Worm (Caenorhabditis elegans) whole organism, L3 larva: ENCODE measurements around the gene fkh-5.

Experiments
- R02D3.7 ChIP-seq: fragments of 150-350 bp; optimal IDR thresholded peaks from 2 replicates; lab custom pipeline; 2014; ENCODE audit warnings: missing biosample characterization, missing genetic modification characterization
- ZK546.5 ChIP-seq: sonication (generic microtip); optimal IDR thresholded peaks from 2 replicates; lab custom pipeline; 2017; ENCODE audit warnings: missing biosample characterization, missing genetic modification characterization
- aly-2 ChIP-seq: fragments of 150-350 bp; optimal IDR thresholded peaks from 2 replicates; lab custom pipeline; 2014; ENCODE audit warnings: missing biosample characterization, missing genetic modification characterization
- ceh-16 ChIP-seq: sonication (generic microtip); optimal IDR thresholded peaks from 2 replicates; lab custom pipeline; 2017; ENCODE audit warnings: missing biosample characterization, missing genetic modification characterization
- ceh-28 ChIP-seq: fragments of 150-350 bp; optimal IDR thresholded peaks from 2 replicates; lab custom pipeline; 2014; ENCODE audit warnings: missing biosample characterization, missing genetic modification reagents, missing genetic modification characterization
- ceh-82 ChIP-seq: fragments of 150-350 bp; optimal IDR thresholded peaks from 2 replicates; lab custom pipeline; 2014; ENCODE audit warnings: missing biosample characterization, missing genetic modification characterization
- ceh-9 ChIP-seq: sonication (generic microtip); optimal IDR thresholded peaks from 2 replicates; lab custom pipeline; 2018; ENCODE audit warnings: missing biosample characterization, missing genetic modification characterization
- daf-12 ChIP-seq: fragments of 150-350 bp; optimal IDR thresholded peaks from 2 replicates; lab custom pipeline; 2014; ENCODE audit warnings: missing biosample characterization, missing genetic modification reagents, missing genetic modification characterization
- egl-27 ChIP-seq: sonication (generic microtip); optimal IDR thresholded peaks from 4 replicates; lab custom pipeline; 2017; ENCODE audit warnings: missing biosample characterization, missing genetic modification reagents, missing genetic modification characterization
- elt-2 ChIP-seq: sonication (generic microtip); optimal IDR thresholded peaks from 2 replicates; lab custom pipeline; 2016; ENCODE audit warnings: missing genetic modification reagents, mild to moderate bottlenecking, missing genetic modification characterization, missing compliant biosample characterization
- elt-3 ChIP-seq, 3 experiments: fragments of 150-350 bp in 1 of 3; sonication (generic microtip) in 2 of 3; optimal IDR thresholded peaks; 2 replicates in 2 of 3; 4 replicates in 1 of 3; lab custom pipeline; 2014 to 2017; ENCODE audit warnings: missing biosample characterization in 3 of 3, missing genetic modification characterization in 3 of 3
- eor-1 ChIP-seq, 2 experiments: fragments of 150-350 bp; optimal IDR thresholded peaks; 2 replicates each; lab custom pipeline; 2014 to 2018; ENCODE audit warnings: missing biosample characterization in 2 of 2, missing genetic modification characterization in 2 of 2
- fkh-10 ChIP-seq: sonication (generic microtip); optimal IDR thresholded peaks from 2 replicates; lab custom pipeline; 2017; ENCODE audit warnings: missing biosample characterization, missing genetic modification reagents, missing genetic modification characterization
- fkh-2 ChIP-seq: fragments of 150-350 bp; optimal IDR thresholded peaks from 2 replicates; lab custom pipeline; 2014; ENCODE audit warnings: missing biosample characterization, missing genetic modification reagents, missing genetic modification characterization
- fos-1 ChIP-seq: fragments of 150-350 bp; optimal IDR thresholded peaks from 2 replicates; lab custom pipeline; 2014; ENCODE audit warnings: missing biosample characterization, missing genetic modification characterization
- hmg-11 ChIP-seq: sonication (generic microtip); optimal IDR thresholded peaks from 2 replicates; lab custom pipeline; 2016; ENCODE audit warnings: missing genetic modification characterization, missing compliant biosample characterization
- lin-15B ChIP-seq: fragments of 150-350 bp; optimal IDR thresholded peaks from 2 replicates; lab custom pipeline; 2014; ENCODE audit warnings: missing biosample characterization, missing genetic modification characterization
- lsy-12 ChIP-seq: sonication (generic microtip); optimal IDR thresholded peaks from 2 replicates; lab custom pipeline; 2016; ENCODE audit warnings: mild to moderate bottlenecking, missing genetic modification characterization, missing compliant biosample characterization
- mdl-1 ChIP-seq: fragments of 150-350 bp; optimal IDR thresholded peaks from 2 replicates; lab custom pipeline; 2014; ENCODE audit warnings: missing biosample characterization, missing genetic modification characterization
- mml-1 ChIP-seq: fragments of 150-350 bp; sonication (generic microtip); optimal IDR thresholded peaks from 3 replicates; lab custom pipeline; 2014; ENCODE audit warnings: missing biosample characterization, missing genetic modification characterization
- nhr-12 ChIP-seq: fragments of 150-350 bp; optimal IDR thresholded peaks from 2 replicates; lab custom pipeline; 2014; ENCODE audit warnings: missing biosample characterization, missing genetic modification characterization
- nhr-237 ChIP-seq: fragments of 150-350 bp; optimal IDR thresholded peaks from 2 replicates; lab custom pipeline; 2014; ENCODE audit warnings: missing biosample characterization, missing genetic modification characterization
- nhr-28 ChIP-seq: fragments of 150-350 bp; optimal IDR thresholded peaks from 2 replicates; lab custom pipeline; 2014; ENCODE audit warnings: missing biosample characterization, missing genetic modification characterization
- nhr-67 ChIP-seq: fragments of 150-350 bp; optimal IDR thresholded peaks from 2 replicates; lab custom pipeline; 2014; ENCODE audit warnings: missing biosample characterization, missing genetic modification characterization
- nhr-76 ChIP-seq: fragments of 150-350 bp; sonication (generic microtip); optimal IDR thresholded peaks from 5 replicates; lab custom pipeline; 2014; ENCODE audit warnings: missing biosample characterization, missing genetic modification characterization
- nhr-77 ChIP-seq: fragments of 150-350 bp; optimal IDR thresholded peaks from 2 replicates; lab custom pipeline; 2014; ENCODE audit warnings: missing biosample characterization, missing genetic modification characterization
- pqm-1 ChIP-seq: fragments of 150-350 bp; optimal IDR thresholded peaks from 2 replicates; lab custom pipeline; 2017; ENCODE audit warnings: missing biosample characterization, missing genetic modification characterization, inconsistent platforms
- sea-2 ChIP-seq: fragments of 150-350 bp; sonication (generic microtip); optimal IDR thresholded peaks from 4 replicates; lab custom pipeline; 2014; ENCODE audit warnings: missing biosample characterization, missing genetic modification reagents, missing genetic modification characterization
- tbx-2 ChIP-seq: sonication (generic microtip); optimal IDR thresholded peaks from 2 replicates; lab custom pipeline; 2016; ENCODE audit warnings: mild to moderate bottlenecking, missing genetic modification characterization, missing compliant biosample characterization
- unc-39 ChIP-seq: sonication (generic microtip); optimal IDR thresholded peaks from 4 replicates; lab custom pipeline; 2017; ENCODE audit warnings: missing biosample characterization, missing genetic modification characterization
- unc-62 ChIP-seq: fragments of 150-350 bp; sonication (generic microtip); optimal IDR thresholded peaks from 4 replicates; lab custom pipeline; 2014; ENCODE audit warnings: missing biosample characterization, missing genetic modification reagents, missing genetic modification characterization
- zag-1 ChIP-seq: fragments of 150-350 bp; optimal IDR thresholded peaks from 2 replicates; lab custom pipeline; 2014; ENCODE audit warnings: missing biosample characterization, missing genetic modification characterization
- ztf-11 ChIP-seq: fragments of 150-350 bp; optimal IDR thresholded peaks from 2 replicates; lab custom pipeline; 2014; ENCODE audit warnings: missing biosample characterization, missing genetic modification characterization
- ztf-4 ChIP-seq: fragments of 150-350 bp; optimal IDR thresholded peaks from 2 replicates; lab custom pipeline; 2014; ENCODE audit warnings: missing biosample characterization, missing genetic modification characterization

fkh-5 gene

DNA sequence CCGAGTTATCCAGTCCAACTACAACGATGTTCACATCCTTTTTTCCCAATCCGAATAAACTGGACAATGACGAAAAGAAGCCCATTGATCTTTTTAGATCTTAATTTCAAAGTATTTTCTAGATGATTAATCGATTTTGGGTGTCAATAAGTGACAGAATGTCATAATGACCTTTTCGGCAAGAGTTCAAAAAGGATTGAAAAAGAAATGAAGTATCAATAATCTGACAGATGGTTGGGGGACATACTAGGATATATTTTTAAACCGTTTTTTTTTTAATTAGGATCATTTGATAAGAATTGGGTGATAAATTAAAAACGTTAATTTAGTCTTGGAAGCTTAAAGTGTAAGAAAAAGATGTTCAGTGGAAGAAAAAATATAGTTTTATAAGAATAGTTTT lies 29.7 kb upstream of the fkh-5 start, which contains the start of gene arl-6:
arl-6 (minus strand) TSS at position 101 of the 400 bp plus-strand sequence.
- no peak for TF ChIP-seq ceh-9
- no peak for TF ChIP-seq ceh-28 (tag; lab: Kevin White, UChicago)
- no peak for TF ChIP-seq R02D3.7 (tag; lab: Kevin White, UChicago)
- no peak for TF ChIP-seq ZK546.5 (tag; lab: Kevin White, UChicago)
- TF ChIP-seq hmg-11 (tag; lab: Kevin White, UChicago): no peak
- no peak for TF ChIP-seq lin-15B (tag; lab: Kevin White, UChicago)
- TF ChIP-seq aly-2 (tag; lab: Kevin White, UChicago): no peak
- TF ChIP-seq nhr-28 (tag; lab: Kevin White, UChicago): no peak
- TF ChIP-seq nhr-237 (tag; lab: Kevin White, UChicago): no peak
- TF ChIP-seq fkh-10 (GFP tag; lab: Kevin White, UChicago): no peak
- no peak for TF ChIP-seq nhr-67 (tag; lab: Kevin White, UChicago)
- no peak for TF ChIP-seq elt-3 (tag; optimal IDR thresholded peaks at IDR 0.05; lab: Kevin White, UChicago)
- TF ChIP-seq nhr-12: no peak
- no peak for TF ChIP-seq unc-39 (tag; lab: Kevin White, UChicago)

DNA sequence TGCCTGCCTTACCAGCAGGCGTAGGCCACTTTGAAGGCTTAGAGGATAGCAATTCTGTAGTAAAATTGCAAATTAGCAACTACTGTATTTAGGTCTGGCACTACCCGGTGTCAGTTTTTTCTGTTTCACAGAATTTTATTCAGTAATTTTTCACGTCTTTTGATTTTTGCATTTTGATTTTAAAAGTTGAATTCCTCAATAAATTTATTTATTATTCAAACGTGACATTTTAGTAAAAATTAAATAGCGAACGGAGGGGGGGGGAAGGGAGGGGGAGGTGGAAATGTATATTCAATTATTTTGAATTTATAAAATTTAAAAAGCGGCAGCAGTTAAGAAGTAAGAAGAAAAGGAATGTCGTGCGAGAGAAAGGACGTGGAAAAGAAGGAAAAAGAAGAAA lies 27.2 kb upstream of the fkh-5 start, which contains the start of gene F26A1.4:
F26A1.4 (plus strand) TSS at position 301 of the 400 bp plus-strand sequence.
- no peak for TF ChIP-seq ceh-82 (tag; lab: Kevin White, UChicago)
- TF ChIP-seq elt-2 (tag; lab: Kevin White, UChicago): no peak
- no peak for TF ChIP-seq hmg-11 (tag; lab: Kevin White, UChicago)
- TF ChIP-seq fos-1 (tag; lab: Kevin White, UChicago): no peak
- TF ChIP-seq nhr-67 (tag; lab: Kevin White, UChicago): no peak

DNA sequence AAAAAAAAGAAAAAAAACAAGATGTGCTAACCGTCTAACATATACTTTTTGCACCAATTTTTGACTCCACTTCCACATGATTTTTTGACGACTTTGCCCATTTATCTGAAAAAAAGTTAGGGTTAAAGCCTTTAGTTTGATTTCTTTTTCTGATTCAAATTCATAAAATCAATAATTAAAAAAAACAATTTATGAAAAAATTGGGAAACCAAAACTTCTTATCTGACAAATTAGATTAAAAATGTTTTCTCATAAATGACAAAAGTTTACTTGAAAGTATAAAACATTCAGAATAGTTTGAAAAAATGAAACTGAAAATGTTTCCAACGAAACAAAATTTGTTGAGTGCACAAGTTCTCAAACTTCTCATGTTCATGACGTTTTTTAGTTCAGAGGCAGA lies 24.6 kb upstream of the fkh-5 start, which contains the start of gene F26A1.7:
F26A1.7 (minus strand) TSS at position 101 of the 400 bp plus-strand sequence.
- TF ChIP-seq unc-62 (no peak), ceh-9 (no peak), lsy-12 (tag; lab: Kevin White, UChicago) (no peak), ceh-82 (tag; lab: Kevin White, UChicago) (no peak), pqm-1 (tag; lab: Kevin White, UChicago) (no peak), nhr-237 (tag; lab: Kevin White, UChicago) (no peak), egl-27 (tag; lab: Kevin White, UChicago) (no peak), nhr-67 (tag; lab: Kevin White, UChicago) (no peak)

DNA sequence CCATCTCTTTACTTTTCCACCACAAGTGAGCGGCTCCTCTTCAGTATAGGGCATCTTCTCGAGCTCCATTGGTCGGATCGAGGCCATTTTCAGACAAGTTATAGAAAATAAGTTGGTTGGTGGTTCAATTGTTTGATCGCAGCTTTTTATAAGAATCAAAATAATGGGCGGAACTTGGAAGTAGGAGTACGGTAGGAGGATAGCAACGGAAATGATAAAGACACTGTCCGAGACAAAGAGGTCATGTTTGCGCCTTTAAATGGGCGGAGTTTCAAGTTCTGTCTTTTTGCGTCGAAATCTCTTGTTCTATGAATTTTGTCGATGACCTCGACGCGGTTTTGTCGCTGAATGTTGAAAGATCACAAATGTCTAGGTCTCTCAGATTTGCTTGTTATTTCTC lies 22.3 kb upstream of the fkh-5 start, which contains the start of gene F26A1.8:
F26A1.8 (minus strand) TSS at position 101 of the 400 bp plus-strand sequence.
- TF ChIP-seq fkh-10 (GFP tag; lab: Kevin White, UChicago): no peak
- no peak for TF ChIP-seq zag-1
- no peak for TF ChIP-seq unc-62
- TF ChIP-seq elt-2 (tag; lab: Kevin White, UChicago): no peak
- no peak for TF ChIP-seq elt-3 (tag; optimal IDR thresholded peaks at IDR 0.05; lab: Kevin White, UChicago)
- no peak for TF ChIP-seq nhr-76 (tag; lab: Kevin White, UChicago)
- TF ChIP-seq mml-1: no peak
- no peak for TF ChIP-seq ztf-4 (tag; lab: Kevin White, UChicago)
- no peak for TF ChIP-seq nhr-12

DNA sequence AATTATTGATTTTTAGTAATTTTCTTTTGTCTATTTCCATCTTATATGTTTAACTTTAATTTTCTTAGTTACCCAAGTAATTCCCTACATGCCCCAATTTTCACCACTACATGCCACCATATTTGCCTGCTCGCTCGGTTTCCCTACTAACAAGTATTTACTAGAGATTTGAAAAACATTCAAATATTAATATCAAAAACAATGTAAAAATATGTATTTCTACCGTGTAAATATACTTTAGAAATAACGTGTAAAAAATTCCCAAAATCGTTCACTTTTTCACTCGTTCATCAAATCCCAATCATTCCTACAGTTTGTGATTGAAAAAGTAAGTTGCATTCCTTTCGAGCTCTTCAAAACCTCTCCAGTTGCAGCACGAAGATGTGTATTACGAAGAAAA lies 17.9 kb upstream of the fkh-5 start, which contains the start of gene F26A1.3:
F26A1.3 (plus strand) TSS at position 301 of the 400 bp plus-strand sequence.
- TF ChIP-seq ztf-11: no peak
- no peak for TF ChIP-seq fos-1 (tag; lab: Kevin White, UChicago)
- no peak for TF ChIP-seq nhr-237 (tag; lab: Kevin White, UChicago)
- no peak for TF ChIP-seq fkh-2 (tag; lab: Kevin White, UChicago)
- TF ChIP-seq zag-1: no peak
- TF ChIP-seq, all 47 proteins: peak for 0

DNA sequence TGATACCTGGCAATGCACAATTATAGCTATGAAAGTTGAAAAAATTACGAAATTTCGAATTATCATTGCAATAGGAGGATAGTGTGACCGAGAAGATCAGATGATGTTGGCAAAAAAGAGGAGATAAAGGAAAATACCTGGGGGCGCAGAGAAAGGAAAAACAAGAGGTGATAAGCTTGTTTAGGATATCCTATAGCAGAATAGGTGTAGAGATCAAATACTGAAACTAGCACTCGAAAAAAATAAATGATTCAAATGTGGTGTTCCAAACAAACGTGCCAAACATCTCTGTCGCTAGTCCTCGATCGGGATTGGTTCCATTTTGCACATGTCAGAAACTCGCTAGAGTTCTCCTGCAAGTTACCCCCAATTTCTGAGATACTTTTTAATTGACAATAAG lies 15.0 kb upstream of the fkh-5 start, which contains the start of gene F26A1.9:
F26A1.9 (minus strand) TSS at position 101 of the 400 bp plus-strand sequence.
- TF ChIP-seq tbx-2: no peak
- no peak for TF ChIP-seq ceh-9

DNA sequence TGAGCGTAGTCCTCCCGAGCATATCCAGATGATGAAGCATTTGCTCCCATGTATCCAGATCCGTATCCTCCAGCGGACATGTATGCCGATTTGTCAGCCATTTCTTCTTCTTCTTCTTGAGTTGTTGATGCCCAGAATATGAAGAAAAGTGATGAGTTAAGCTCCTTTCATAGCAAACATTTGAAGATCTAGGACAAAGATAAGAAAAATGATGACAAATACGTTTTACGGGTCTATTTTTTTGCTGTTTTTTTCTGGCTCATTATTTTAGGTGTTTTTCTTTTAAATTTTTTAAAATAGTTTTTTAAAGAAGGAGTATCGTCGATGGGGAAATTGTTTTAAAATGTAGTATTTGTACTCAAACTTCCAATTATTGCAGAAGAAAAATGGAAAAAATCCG lies 14.3 kb upstream of the fkh-5 start, which contains the start of gene nspd-9:
nspd-9 (minus strand) TSS at position 101 of the 400 bp plus-strand sequence.
- TF ChIP-seq nhr-77 (tag; lab: Kevin White, UChicago) (no peak), zag-1 (no peak), ceh-16 (tag; lab: Kevin White, UChicago) (no peak), daf-12 (tag; lab: Kevin White, UChicago) (no peak), pqm-1 (tag; lab: Kevin White, UChicago) (no peak), egl-27 (tag; lab: Kevin White, UChicago) (no peak), nhr-12 (no peak), fkh-10 (GFP tag; lab: Kevin White, UChicago) (no peak), eor-1 (tag; optimal IDR thresholded peaks at IDR 0.05; lab: Kevin White, UChicago) (no peak), sea-2 (no peak), tbx-2 (no peak), fkh-2 (tag; lab: Kevin White, UChicago) (no peak), mdl-1 (tag; lab: Kevin White, UChicago) (no peak), unc-62 (no peak)
